Worm (Caenorhabditis elegans) whole organism, midembryonic: ENCODE results near the gene glrx-3.
"Not testable (repeated sequence)": the region's sequence is repeated elsewhere in the genome, so short reads cannot be mapped to it uniquely, and the experiment has no call there.

ENCODE experiments used
- T22C8.4 ChIP-seq: fragments of 200-800 bp; sonication (Bioruptor generic); IDR thresholded peaks from 2 replicates; pipeline ENCODE4 v1.3.6; 2022; ENCODE audit warnings: missing genetic modification characterization, missing compliant biosample characterization
- cog-1 ChIP-seq: sonication (generic microtip); optimal IDR thresholded peaks from 2 replicates; lab custom pipeline; 2016; ENCODE audit warnings: missing genetic modification characterization, missing compliant biosample characterization
- flt-1 ChIP-seq: fragments of 200-800 bp; sonication (Bioruptor generic); IDR thresholded peaks from 2 replicates; pipeline ENCODE4 v1.3.6; 2022; ENCODE audit warnings: missing genetic modification characterization, missing compliant biosample characterization
- klf-2 ChIP-seq: fragments of 200-800 bp; sonication (Bioruptor generic); conservative IDR thresholded peaks from 2 replicates; pipeline ENCODE4 v1.3.6; 2022; ENCODE audit warnings: missing genetic modification reagents, missing genetic modification characterization, missing compliant biosample characterization
- med-1 ChIP-seq: sonication (generic microtip); optimal IDR thresholded peaks from 2 replicates; lab custom pipeline; 2017; ENCODE audit warnings: missing genetic modification characterization, mild to moderate bottlenecking, missing compliant biosample characterization, antibody characterized with exemption, missing genetic modification reagents; ENCODE audit not compliant: insufficient read depth
- ref-1 ChIP-seq: fragments of 200-800 bp; sonication (Bioruptor generic); conservative IDR thresholded peaks from 2 replicates; pipeline ENCODE4 v1.3.6; 2022; ENCODE audit warnings: missing genetic modification reagents, missing genetic modification characterization, missing compliant biosample characterization
- tab-1 ChIP-seq: fragments of 200-800 bp; sonication (Bioruptor generic); IDR thresholded peaks from 2 replicates; pipeline ENCODE4 v1.3.6; 2022; ENCODE audit warnings: missing genetic modification characterization, missing compliant biosample characterization
- ztf-23 ChIP-seq: fragments of 200-800 bp; sonication (Bioruptor generic); IDR thresholded peaks from 2 replicates; pipeline ENCODE4 v1.3.6; 2022; ENCODE audit warnings: missing genetic modification reagents, missing genetic modification characterization, missing compliant biosample characterization
- ztf-29 ChIP-seq: fragments of 200-800 bp; sonication (Bioruptor generic); IDR thresholded peaks from 2 replicates; pipeline ENCODE4 v1.3.6; 2022; ENCODE audit warnings: missing genetic modification reagents, missing genetic modification characterization, missing compliant biosample characterization

glrx-3 gene

DNA sequence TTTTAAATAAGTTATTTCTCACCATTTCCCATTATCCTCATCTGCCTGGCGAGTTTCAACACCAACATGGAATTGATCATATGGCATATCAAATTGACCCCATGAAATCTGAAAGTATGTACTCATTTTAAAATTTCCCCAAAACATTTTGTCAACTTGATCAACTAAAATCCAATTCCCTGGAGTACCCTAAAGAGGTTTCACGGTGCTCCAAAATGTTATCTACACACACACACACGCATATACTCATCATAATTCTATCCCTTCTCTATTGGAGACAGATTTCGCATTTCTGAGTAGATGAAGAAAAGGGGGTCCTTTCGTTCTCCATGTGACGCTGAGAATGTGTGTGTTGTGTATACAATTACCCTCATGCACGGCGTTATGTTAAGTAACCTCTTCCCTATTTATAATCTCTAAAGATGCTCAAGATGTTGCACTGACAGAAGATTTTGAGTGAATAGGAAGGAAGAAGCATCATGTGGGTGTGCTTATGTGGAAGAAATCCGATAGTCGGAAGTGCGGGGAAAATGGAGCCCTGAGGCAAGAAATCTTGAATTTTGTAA, 15.0 kb upstream of the glrx-3 start:
- no peak for TF ChIP-seq klf-2
- no peak for TF ChIP-seq ztf-29 (GFP tag; lab: Robert Waterston, UW)
- no peak for TF ChIP-seq flt-1 (GFP tag; lab: Robert Waterston, UW)
- no peak for TF ChIP-seq tab-1 (GFP tag; lab: Robert Waterston, UW)
- TF ChIP-seq ref-1 (GFP tag; lab: Robert Waterston, UW): no peak
- no peak for TF ChIP-seq T22C8.4
- no peak for TF ChIP-seq med-1 (GFP tag; lab: Kevin White, UChicago)
- TF ChIP-seq cog-1: no peak
- no peak for TF ChIP-seq ztf-23 (GFP tag; lab: Robert Waterston, UW)

DNA sequence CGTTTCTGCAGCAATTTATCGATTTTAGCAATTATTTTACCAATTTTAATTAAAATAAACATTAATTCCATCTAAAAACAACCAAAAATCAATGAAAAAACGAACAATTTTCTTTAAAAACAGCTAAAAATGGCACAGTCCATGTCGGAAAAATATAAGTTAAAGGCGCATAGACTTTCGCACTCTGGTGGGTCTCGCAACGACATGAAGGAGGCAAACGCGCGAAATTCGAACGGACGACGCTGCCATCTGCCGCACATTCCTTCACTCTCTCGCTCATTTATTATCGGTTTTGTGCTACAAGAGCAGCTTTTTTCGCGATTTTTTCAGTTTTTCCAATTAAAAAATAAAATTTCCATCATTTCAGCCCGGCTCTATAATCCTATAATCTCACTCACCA, 5.7 kb upstream of the glrx-3 start, which contains the start of gene mcm-7:
Gene mcm-7 (plus strand): TSS at position 368 of the 400 bp plus-strand sequence.
- TF ChIP-seq tab-1 (GFP tag; lab: Robert Waterston, UW) (no peak), ztf-23 (GFP tag; lab: Robert Waterston, UW) (no peak), klf-2 (no peak), T22C8.4 (no peak), ztf-29 (GFP tag; lab: Robert Waterston, UW) (no peak), flt-1 (GFP tag; lab: Robert Waterston, UW) (no peak), med-1 (GFP tag; lab: Kevin White, UChicago) (no peak), cog-1 (no peak), ref-1 (GFP tag; lab: Robert Waterston, UW) (no peak)

DNA sequence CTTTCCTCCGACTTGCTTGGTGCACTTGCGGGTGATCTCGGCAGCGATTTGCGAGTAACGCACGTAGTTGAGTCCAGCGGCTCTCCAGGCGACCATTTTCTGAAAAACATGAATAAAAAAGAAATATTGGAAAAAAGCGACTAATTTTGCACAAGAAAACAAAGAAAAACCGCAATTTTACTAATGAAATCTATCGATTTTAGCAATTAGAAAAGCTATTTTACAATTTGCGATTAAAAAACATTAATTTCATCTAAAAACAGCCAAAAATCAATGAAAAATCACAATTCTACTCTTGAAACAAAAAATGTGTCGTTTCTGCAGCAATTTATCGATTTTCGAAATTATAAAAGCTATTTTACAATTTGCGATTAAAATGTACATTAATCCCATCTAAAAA, 5.2 kb upstream of the glrx-3 start, which contains the start of gene hpo-18:
Gene hpo-18 (minus strand): TSS at position 101 of the 400 bp plus-strand sequence.
- no peak for TF ChIP-seq cog-1
- TF ChIP-seq ztf-23 (GFP tag; lab: Robert Waterston, UW): no peak
- TF ChIP-seq ref-1 (GFP tag; lab: Robert Waterston, UW): no peak
- TF ChIP-seq klf-2: no peak
- TF ChIP-seq tab-1 (GFP tag; lab: Robert Waterston, UW): no peak

DNA sequence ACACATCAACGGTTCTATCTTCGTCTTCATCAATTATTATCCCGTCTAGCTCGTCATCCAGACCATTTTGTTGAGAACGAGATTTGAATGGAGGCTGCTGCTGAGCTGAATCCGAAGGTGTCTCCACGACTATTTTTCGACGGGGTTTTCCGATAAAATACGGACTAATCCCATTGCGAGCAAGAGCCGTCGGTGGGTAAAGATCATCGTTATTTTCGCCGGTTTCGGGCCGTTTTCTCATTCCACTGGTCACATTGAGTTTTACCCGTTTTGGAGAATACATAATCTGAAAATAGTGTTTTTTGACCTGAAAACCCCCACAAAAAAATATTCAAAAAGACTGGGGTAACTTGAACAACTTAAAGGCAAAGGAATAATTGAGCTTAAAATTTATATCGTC, 4.6 kb upstream of the glrx-3 start, which contains the start of gene figl-1:
Gene figl-1 (minus strand): TSS at position 286 of the 400 bp plus-strand sequence.
- TF ChIP-seq ztf-29 (GFP tag; lab: Robert Waterston, UW) (no peak), ref-1 (GFP tag; lab: Robert Waterston, UW) (no peak), med-1 (GFP tag; lab: Kevin White, UChicago) (no peak), ztf-23 (GFP tag; lab: Robert Waterston, UW) (no peak), tab-1 (GFP tag; lab: Robert Waterston, UW) (no peak), flt-1 (GFP tag; lab: Robert Waterston, UW) (no peak), klf-2 (no peak), cog-1 (no peak), T22C8.4 (no peak)

- TF ChIP-seq ztf-23 (GFP tag; lab: Robert Waterston, UW) (no peak), ref-1 (GFP tag; lab: Robert Waterston, UW) (no peak), flt-1 (GFP tag; lab: Robert Waterston, UW) (no peak), ztf-29 (GFP tag; lab: Robert Waterston, UW) (no peak), T22C8.4 (no peak), tab-1 (GFP tag; lab: Robert Waterston, UW) (no peak), med-1 (GFP tag; lab: Kevin White, UChicago) (no peak), klf-2 (no peak), cog-1 (no peak)
These were observed 628 bp upstream of the glrx-3 start for ce11 chrV:4341736-4342135.

DNA sequence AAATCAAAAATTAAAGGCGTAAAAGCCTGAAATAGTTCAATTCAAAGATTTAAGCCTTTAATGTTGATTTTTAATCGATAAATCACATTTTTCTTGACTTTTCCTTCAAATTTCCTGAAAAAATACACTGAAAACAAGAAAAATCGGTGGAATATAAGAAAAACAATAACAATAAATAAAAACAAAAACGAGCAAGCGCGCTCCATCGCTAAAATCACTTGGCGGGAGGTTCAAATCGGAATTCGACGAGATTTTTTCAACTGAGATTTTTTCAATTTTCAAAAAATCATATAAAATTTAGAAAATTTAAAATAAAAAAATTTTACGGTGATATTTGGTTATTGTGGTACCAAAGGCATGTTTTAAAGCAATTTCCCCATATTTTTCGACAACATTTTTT, 1.6 kb downstream of the glrx-3 start:
- no peak for TF ChIP-seq klf-2

- not testable (repeated sequence) for TF ChIP-seq med-1 (GFP tag; lab: Kevin White, UChicago); ztf-29 (GFP tag; lab: Robert Waterston, UW); T22C8.4
These were observed 4.6 kb downstream of the glrx-3 start, which contains the start of gene irld-1 for ce11 chrV:4336462-4336861. TSS of gene irld-1 (plus strand) at chrV:4336762.

DNA sequence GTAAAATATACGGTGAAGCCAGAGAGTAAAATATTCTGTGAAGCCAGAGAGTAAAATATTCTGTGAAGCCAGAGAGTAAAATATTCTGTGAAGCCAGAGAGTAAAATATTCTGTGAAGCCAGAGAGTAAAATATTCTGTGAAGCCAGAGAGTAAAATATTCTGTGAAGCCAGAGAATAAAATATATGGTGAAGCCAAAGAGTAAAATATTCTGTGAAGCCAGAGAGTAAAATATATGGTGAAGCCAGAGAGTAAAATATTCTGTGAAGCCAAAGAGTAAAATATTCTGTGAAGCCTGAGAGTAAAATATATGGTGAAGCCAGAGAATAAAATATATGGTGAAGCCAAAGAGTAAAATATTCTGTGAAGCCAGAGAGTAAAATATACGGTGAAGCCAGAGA, 5.4 kb downstream of the glrx-3 start:
- TF ChIP-seq flt-1 (GFP tag; lab: Robert Waterston, UW) (0 out of 2 replicates have a peak, but pooled peaks have one; percentile 42), T22C8.4 (0 out of 2 replicates have a peak, but pooled peaks have one; percentile 18)

- TF ChIP-seq flt-1 (GFP tag; lab: Robert Waterston, UW): peak; percentile 61; the same call in 1 of the 2 replicates
These were observed 7.6 kb downstream of the glrx-3 start for ce11 chrV:4333518-4333917.

ce11 chrV:4332450-4332849, 8.7 kb downstream of the glrx-3 start, which contains the start of gene oac-12:
TSS of gene oac-12 (minus strand) at chrV:4332550.
- TF ChIP-seq ztf-29 (GFP tag; lab: Robert Waterston, UW) (no peak), ztf-23 (GFP tag; lab: Robert Waterston, UW) (no peak), tab-1 (GFP tag; lab: Robert Waterston, UW) (no peak), ref-1 (GFP tag; lab: Robert Waterston, UW) (no peak), cog-1 (no peak), med-1 (GFP tag; lab: Kevin White, UChicago) (no peak), T22C8.4 (no peak), klf-2 (no peak), flt-1 (GFP tag; lab: Robert Waterston, UW) (no peak)

DNA sequence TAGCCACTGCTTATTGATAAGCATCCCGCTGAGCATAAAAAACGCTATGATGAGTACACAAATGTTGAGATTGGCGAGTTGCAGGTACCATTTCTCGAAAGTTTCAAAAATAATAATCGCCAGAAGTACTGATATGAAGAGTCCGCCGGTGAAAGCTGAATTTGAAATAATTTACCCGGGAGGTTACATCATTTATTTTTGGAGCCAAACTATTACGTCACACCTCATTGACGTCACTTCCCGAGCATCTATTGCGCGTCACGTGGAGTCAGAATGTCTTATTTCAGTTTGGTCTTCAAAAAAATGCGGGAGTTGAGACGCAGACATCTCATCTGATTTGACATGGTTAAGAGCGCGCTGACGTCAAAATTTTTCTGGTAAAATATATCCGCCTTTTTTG, 10.3 kb downstream of the glrx-3 start:
- TF ChIP-seq T22C8.4 (no peak), ref-1 (GFP tag; lab: Robert Waterston, UW) (no peak), med-1 (GFP tag; lab: Kevin White, UChicago) (no peak), flt-1 (GFP tag; lab: Robert Waterston, UW) (no peak), tab-1 (GFP tag; lab: Robert Waterston, UW) (no peak), ztf-23 (GFP tag; lab: Robert Waterston, UW) (no peak), cog-1 (no peak), ztf-29 (GFP tag; lab: Robert Waterston, UW) (no peak), klf-2 (no peak)
